Fruit fly (Drosophila melanogaster) S2 (cell line): Measurements from ENCODE around the gene RhoGEF4.

Experiments used
- CG8478 ChIP-seq: fragments of >200 bp; optimal IDR thresholded peaks from 2 replicates; lab custom pipeline; 2018
- CTCF ChIP-seq, 2 experiments: fragments of >200 bp; optimal IDR thresholded peaks; 2 replicates each; lab custom pipeline; 2018

- TF ChIP-seq CG8478 (lab: Kevin White, UChicago) (no peak), CTCF (optimal IDR thresholded peaks at IDR 0.05; lab: Kevin White, UChicago) (no peak)
Measured at dm6 chr3L:7344001-7344400, 20.8 kb upstream of the RhoGEF4 start.
